Fruit fly (Drosophila melanogaster): ENCODE measurements around the gene Elba3.

Gene Elba3

dm6 chr2L:4701385-4701784 lies 14.1 kb downstream of the Elba3 start, which contains the start of gene Taf12L:
Gene Taf12L, minus strand, starts transcription at chr2L:4701485.
- TF ChIP-seq psq (optimal IDR thresholded peaks at IDR 0.05): no peak
- no peak for TF ChIP-seq pan (optimal IDR thresholded peaks at IDR 0.05)
- no peak for TF ChIP-seq usp (GFP tag; optimal IDR thresholded peaks at IDR 0.05)
- no peak for TF ChIP-seq Dll (optimal IDR thresholded peaks at IDR 0.05)
- no peak for TF ChIP-seq CG8478 (optimal IDR thresholded peaks at IDR 0.05)
- no peak for TF ChIP-seq EcR (GFP tag; optimal IDR thresholded peaks at IDR 0.05)

- TF ChIP-seq pan (optimal IDR thresholded peaks at IDR 0.05): no peak
- TF ChIP-seq usp (GFP tag; optimal IDR thresholded peaks at IDR 0.05): no peak
- TF ChIP-seq EcR (GFP tag; optimal IDR thresholded peaks at IDR 0.05): no peak
- TF ChIP-seq psq (optimal IDR thresholded peaks at IDR 0.05): no peak
- no peak for TF ChIP-seq Dll (optimal IDR thresholded peaks at IDR 0.05)
Measured at dm6 chr2L:4726021-4726420, 38.7 kb downstream of the Elba3 start.

dm6 chr2L:4734358-4734757 lies 47.0 kb downstream of the Elba3 start, which contains the start of gene CG15631:
Gene CG15631, minus strand, starts transcription at chr2L:4734458.
- no peak for TF ChIP-seq psq (optimal IDR thresholded peaks at IDR 0.05)
- no peak for TF ChIP-seq Dll (optimal IDR thresholded peaks at IDR 0.05)
- no peak for TF ChIP-seq EcR (GFP tag; optimal IDR thresholded peaks at IDR 0.05)
- no peak for TF ChIP-seq pan (optimal IDR thresholded peaks at IDR 0.05)
- no peak for TF ChIP-seq CG8478 (optimal IDR thresholded peaks at IDR 0.05)
- TF ChIP-seq usp (GFP tag; optimal IDR thresholded peaks at IDR 0.05): no peak
